Fruit fly (Drosophila melanogaster) whole organism: ENCODE measurements around the gene bmm.

Source experiments
- Dll ChIP-seq: fragments of >200 bp; optimal IDR thresholded peaks from 2 replicates; lab custom pipeline; 2017
- EcR ChIP-seq, 2 experiments: fragments of >200 bp; optimal IDR thresholded peaks; 2 replicates each; lab custom pipeline; 2017; ENCODE audit warnings: missing biosample characterization in 2 of 2, missing genetic modification characterization in 2 of 2, missing genetic modification reagents in 2 of 2
- pan ChIP-seq: fragments of >200 bp; optimal IDR thresholded peaks from 2 replicates; lab custom pipeline; 2017
- psq ChIP-seq: fragments of >200 bp; optimal IDR thresholded peaks from 2 replicates; lab custom pipeline; 2017
- usp ChIP-seq: fragments of >200 bp; optimal IDR thresholded peaks from 2 replicates; lab custom pipeline; 2017; ENCODE audit warnings: missing biosample characterization, missing genetic modification characterization, mixed read lengths

- TF ChIP-seq EcR (GFP tag; optimal IDR thresholded peaks at IDR 0.05; lab: Kevin White, UChicago): no peak
- TF ChIP-seq usp (GFP tag; lab: Kevin White, UChicago): no peak
- TF ChIP-seq pan: no peak
- no peak for TF ChIP-seq psq (lab: Kevin White, UChicago)
- TF ChIP-seq Dll: no peak
Measured at dm6 chr3L:14782626-14783362, 3.4 kb downstream of the bmm start.
